Worm (Caenorhabditis elegans) whole organism, early embryonic: ENCODE measurements around the gene C14B1.12.

ENCODE experiments used
- B0310.2 ChIP-seq: sonication (generic microtip); optimal IDR thresholded peaks from 2 replicates; lab custom pipeline; 2016; ENCODE audit warnings: mild to moderate bottlenecking, missing genetic modification characterization, missing compliant biosample characterization
- F13C5.2 ChIP-seq: sonication (generic microtip); optimal IDR thresholded peaks from 2 replicates; lab custom pipeline; 2017; ENCODE audit warnings: mild to moderate bottlenecking, missing genetic modification characterization, inconsistent platforms, missing compliant biosample characterization
- aly-1 ChIP-seq: sonication (generic microtip); optimal IDR thresholded peaks from 2 replicates; lab custom pipeline; 2016; ENCODE audit warnings: missing genetic modification characterization, missing compliant biosample characterization
- ama-1 ChIP-seq: fragments of 150-350 bp; optimal IDR thresholded peaks from 2 replicates; lab custom pipeline; 2014
- ceh-13 ChIP-seq: fragments of 200-800 bp; sonication (Bioruptor generic); optimal IDR thresholded peaks from 2 replicates; lab custom pipeline; 2018; ENCODE audit warnings: mild to moderate bottlenecking, missing genetic modification characterization, missing compliant biosample characterization
- ceh-36 ChIP-seq: sonication (generic microtip); optimal IDR thresholded peaks from 2 replicates; lab custom pipeline; 2016; ENCODE audit warnings: missing genetic modification characterization, inconsistent platforms, missing compliant biosample characterization
- ets-7 ChIP-seq: sonication (generic microtip); optimal IDR thresholded peaks from 2 replicates; lab custom pipeline; 2016; ENCODE audit warnings: missing genotype, missing genetic modification characterization, missing compliant biosample characterization
- flt-1 ChIP-seq: fragments of 200-800 bp; sonication (Bioruptor generic); IDR thresholded peaks from 2 replicates; pipeline ENCODE4 v1.3.6; 2022; ENCODE audit warnings: missing genetic modification characterization, missing compliant biosample characterization
- hmbx-1 ChIP-seq: sonication (generic microtip); optimal IDR thresholded peaks from 2 replicates; lab custom pipeline; 2016; ENCODE audit warnings: mild to moderate bottlenecking, missing genetic modification characterization, missing compliant biosample characterization
- hmg-4 ChIP-seq: fragments of 200-800 bp; sonication (Bioruptor generic); optimal IDR thresholded peaks from 2 replicates; lab custom pipeline; 2018; ENCODE audit warnings: mild to moderate bottlenecking, missing genetic modification characterization, missing compliant biosample characterization
- hnd-1 ChIP-seq: sonication (generic microtip); optimal IDR thresholded peaks from 2 replicates; lab custom pipeline; 2016; ENCODE audit warnings: missing genetic modification characterization, missing compliant biosample characterization
- pes-1 ChIP-seq: fragments of 200-800 bp; sonication (Bioruptor generic); IDR thresholded peaks from 2 replicates; pipeline ENCODE4 v1.3.6; 2022; ENCODE audit warnings: missing genetic modification reagents, missing genetic modification characterization, missing compliant biosample characterization
- scrt-1 ChIP-seq: fragments of 200-800 bp; sonication (Bioruptor generic); IDR thresholded peaks from 2 replicates; pipeline ENCODE4 v1.3.6; 2022; ENCODE audit warnings: missing genetic modification characterization, missing compliant biosample characterization
- sea-1 ChIP-seq: fragments of 200-800 bp; sonication (Bioruptor generic); conservative IDR thresholded peaks from 2 replicates; pipeline ENCODE4 v1.3.6; 2022; ENCODE audit warnings: missing genetic modification characterization, missing compliant biosample characterization
- tbx-11 ChIP-seq: fragments of 200-800 bp; sonication (Bioruptor generic); IDR thresholded peaks from 2 replicates; pipeline ENCODE4 v1.3.6; 2022; ENCODE audit warnings: missing genetic modification characterization, missing compliant biosample characterization
- tbx-37 ChIP-seq: fragments of 200-800 bp; sonication (Bioruptor generic); conservative IDR thresholded peaks from 2 replicates; pipeline ENCODE4 v1.3.6; 2022; ENCODE audit warnings: missing genetic modification reagents, missing genetic modification characterization, missing compliant biosample characterization
- tra-4 ChIP-seq: sonication (generic microtip); optimal IDR thresholded peaks from 2 replicates; lab custom pipeline; 2017; ENCODE audit warnings: missing genetic modification characterization, missing compliant biosample characterization

C14B1.12 gene

DNA sequence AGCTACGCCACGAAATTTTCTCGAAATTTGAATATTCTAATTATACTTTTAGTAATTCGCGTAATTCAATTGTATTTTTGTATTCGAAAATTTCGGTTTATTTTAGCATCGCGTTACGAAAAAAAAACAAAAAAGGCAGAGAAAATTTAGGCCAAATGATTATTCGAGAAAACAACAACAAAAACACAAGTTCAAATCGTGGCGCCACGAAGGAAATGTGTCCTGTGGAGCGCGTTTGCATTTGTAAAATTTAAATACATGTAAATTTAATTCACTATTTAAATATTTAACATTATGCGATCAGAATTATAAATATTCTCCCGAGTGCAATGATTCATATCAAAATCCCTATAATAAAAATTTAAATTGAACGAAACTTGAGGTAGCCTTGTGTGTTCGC is 1.1 kb downstream of the C14B1.12 start:
- TF ChIP-seq ceh-13 (GFP tag; lab: Kevin White, UChicago) = no peak
- TF ChIP-seq aly-1 (tag; lab: Kevin White, UChicago) = no peak
- no peak for TF ChIP-seq ama-1 (lab: Kevin White, UChicago)
- TF ChIP-seq hnd-1 = no peak
- no peak for TF ChIP-seq tra-4 (tag; lab: Kevin White, UChicago)
- TF ChIP-seq B0310.2 (tag; lab: Kevin White, UChicago) = no peak
- TF ChIP-seq tbx-11 (GFP tag; lab: Robert Waterston, UW) = no peak
- no peak for TF ChIP-seq sea-1 (GFP tag; lab: Robert Waterston, UW)
- no peak for TF ChIP-seq hmg-4 (GFP tag; lab: Kevin White, UChicago)
- no peak for TF ChIP-seq F13C5.2
- no peak for TF ChIP-seq scrt-1 (GFP tag; lab: Robert Waterston, UW)
- no peak for TF ChIP-seq ceh-36
- TF ChIP-seq pes-1 (GFP tag; lab: Robert Waterston, UW) = no peak
- TF ChIP-seq tbx-37 (GFP tag; lab: Robert Waterston, UW) = no peak
- TF ChIP-seq flt-1 = no peak
- no peak for TF ChIP-seq hmbx-1 (tag; lab: Kevin White, UChicago)
- TF ChIP-seq ets-7 (tag; lab: Kevin White, UChicago) = no peak

DNA sequence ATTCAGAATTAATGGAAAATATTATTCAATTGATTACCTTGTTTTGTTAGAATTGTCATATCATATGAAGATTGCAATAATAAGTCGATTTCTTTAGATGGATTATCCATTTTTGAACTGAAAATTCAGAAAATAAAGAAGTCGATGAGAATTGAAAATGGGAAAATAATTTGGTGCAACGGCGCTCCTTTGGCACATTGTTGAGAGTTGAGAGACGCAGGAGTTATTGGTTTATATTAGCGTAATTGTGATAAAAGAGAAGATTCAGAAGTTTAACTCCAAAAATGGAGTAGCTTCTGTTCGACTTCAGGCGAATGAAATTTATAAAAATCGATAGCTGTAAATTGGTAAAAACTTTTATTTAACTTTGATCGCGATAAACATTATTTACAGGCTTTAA is 5.2 kb downstream of the C14B1.12 start, which contains the start of gene C14B1.8:
Gene C14B1.8 (minus strand): TSS at position 117 of the 400 bp plus-strand sequence.
- no peak for TF ChIP-seq aly-1 (tag; lab: Kevin White, UChicago)
- no peak for TF ChIP-seq pes-1 (GFP tag; lab: Robert Waterston, UW)
- no peak for TF ChIP-seq flt-1
- TF ChIP-seq ceh-36 = no peak
- TF ChIP-seq hmg-4 (GFP tag; lab: Kevin White, UChicago) = no peak
- no peak for TF ChIP-seq ets-7 (tag; lab: Kevin White, UChicago)
- TF ChIP-seq hnd-1 = no peak
- no peak for TF ChIP-seq ama-1 (lab: Kevin White, UChicago)

DNA sequence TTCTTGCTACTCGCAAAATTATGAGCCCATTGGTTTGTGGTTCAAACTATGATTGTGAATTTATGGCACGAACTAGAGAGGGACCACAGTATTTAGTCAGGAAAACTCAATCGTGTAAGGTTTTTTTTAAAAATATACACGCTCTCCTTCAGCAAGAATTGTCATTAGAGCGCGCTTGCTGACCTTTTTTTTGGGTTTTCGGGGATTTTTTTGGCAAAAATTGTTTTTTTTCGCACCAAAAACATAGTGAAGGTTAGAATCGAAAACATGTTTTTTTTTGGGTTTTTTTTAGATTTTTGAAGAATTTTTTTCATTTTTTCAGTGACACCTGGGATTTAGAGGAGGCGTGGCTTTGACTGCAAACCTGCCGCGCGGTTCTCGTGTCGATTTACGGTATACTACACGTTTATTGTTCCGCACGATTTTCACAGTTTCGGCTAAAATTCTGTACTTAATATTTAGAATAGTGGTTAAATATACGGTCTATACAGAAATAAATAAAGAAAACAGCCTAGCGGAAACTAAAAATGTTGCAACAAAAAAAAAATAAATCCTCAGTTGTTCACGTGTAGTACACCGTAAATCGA is 8.6 kb downstream of the C14B1.12 start:
- no peak for TF ChIP-seq tra-4 (tag; lab: Kevin White, UChicago)
- no peak for TF ChIP-seq hmg-4 (GFP tag; lab: Kevin White, UChicago)
- TF ChIP-seq B0310.2 (tag; lab: Kevin White, UChicago) = no peak
- TF ChIP-seq tbx-37 (GFP tag; lab: Robert Waterston, UW) = no peak

DNA sequence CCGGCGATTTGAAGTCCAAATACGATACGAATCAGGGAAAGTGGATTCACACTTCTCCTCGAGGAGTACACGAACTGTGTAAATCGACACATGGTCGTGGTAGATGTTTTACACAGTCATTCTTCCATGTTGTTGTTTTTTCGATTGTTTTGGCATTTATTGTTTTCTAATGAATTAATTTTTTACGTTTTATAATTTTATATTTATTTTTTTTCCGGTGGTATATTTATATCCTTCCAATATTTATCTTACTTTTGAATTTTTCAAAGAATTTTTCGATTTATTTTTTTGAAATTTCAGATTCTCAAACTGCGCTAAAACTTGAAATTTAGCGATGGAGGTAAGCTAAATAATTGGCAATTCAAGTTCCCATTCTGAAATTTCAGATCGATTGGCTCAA is 11.6 kb downstream of the C14B1.12 start, which contains the start of gene nrde-1:
Gene nrde-1 (plus strand): TSS at position 301 of the 400 bp plus-strand sequence.
- no peak for TF ChIP-seq tbx-11 (GFP tag; lab: Robert Waterston, UW)
- TF ChIP-seq flt-1 = no peak
- no peak for TF ChIP-seq tra-4 (tag; lab: Kevin White, UChicago)
- TF ChIP-seq hmbx-1 (tag; lab: Kevin White, UChicago) = no peak
- no peak for TF ChIP-seq B0310.2 (tag; lab: Kevin White, UChicago)
- no peak for TF ChIP-seq ets-7 (tag; lab: Kevin White, UChicago)
- TF ChIP-seq aly-1 (tag; lab: Kevin White, UChicago) = no peak
- no peak for TF ChIP-seq F13C5.2
- no peak for TF ChIP-seq ama-1 (lab: Kevin White, UChicago)
- TF ChIP-seq pes-1 (GFP tag; lab: Robert Waterston, UW) = no peak
- no peak for TF ChIP-seq tbx-37 (GFP tag; lab: Robert Waterston, UW)
- no peak for TF ChIP-seq hnd-1
- TF ChIP-seq ceh-36 = no peak

DNA sequence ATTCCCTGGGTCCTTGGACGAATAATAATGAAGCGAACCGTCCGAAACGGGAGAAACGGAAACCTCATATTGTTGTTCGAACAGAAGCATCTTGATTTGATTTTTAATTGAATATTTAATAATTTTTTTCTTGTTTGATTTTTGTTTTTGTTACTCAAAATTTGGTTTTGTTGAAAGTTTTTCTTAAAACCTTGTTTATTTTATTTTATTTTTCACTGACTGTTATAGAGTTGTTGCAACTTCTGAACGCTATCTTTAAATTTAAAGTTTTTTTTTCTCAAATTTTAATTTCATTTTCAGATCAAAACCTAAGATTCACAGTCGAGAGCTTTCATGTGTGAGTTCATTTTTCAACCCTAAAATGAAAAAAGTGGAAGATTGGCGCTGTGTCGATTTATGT is 15.8 kb downstream of the C14B1.12 start, which contains the start of gene alkb-8:
Gene alkb-8 (plus strand): TSS at position 301 of the 400 bp plus-strand sequence.
- TF ChIP-seq sea-1 (GFP tag; lab: Robert Waterston, UW) = no peak
- TF ChIP-seq tra-4 (tag; lab: Kevin White, UChicago) = no peak
- TF ChIP-seq F13C5.2 = no peak
- TF ChIP-seq ceh-13 (GFP tag; lab: Kevin White, UChicago) = no peak
- TF ChIP-seq tbx-11 (GFP tag; lab: Robert Waterston, UW) = no peak

DNA sequence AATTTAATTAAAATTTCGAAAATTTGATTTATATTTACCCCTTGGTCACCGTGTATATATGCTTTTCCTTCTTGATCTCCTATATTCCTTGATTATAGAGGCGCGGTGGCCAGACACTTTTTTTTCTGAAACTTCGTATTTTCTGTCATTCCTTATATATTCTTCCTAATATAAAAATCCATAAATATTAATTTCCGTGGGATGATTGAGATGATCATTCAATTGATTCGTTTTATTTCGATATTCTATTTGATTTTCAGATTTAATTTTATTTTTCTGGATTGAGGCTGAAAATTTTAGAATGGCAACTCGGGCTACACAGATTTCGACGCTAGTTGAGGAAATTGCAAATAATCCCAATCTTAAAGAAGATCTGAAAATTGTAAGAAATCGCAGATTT is 18.2 kb downstream of the C14B1.12 start, which contains the start of gene dph-1:
Gene dph-1 (plus strand): TSS at position 301 of the 400 bp plus-strand sequence.
- TF ChIP-seq tra-4 (tag; lab: Kevin White, UChicago) (no peak), hnd-1 (no peak), hmbx-1 (tag; lab: Kevin White, UChicago) (no peak), hmg-4 (GFP tag; lab: Kevin White, UChicago) (no peak), pes-1 (GFP tag; lab: Robert Waterston, UW) (no peak), tbx-37 (GFP tag; lab: Robert Waterston, UW) (no peak), sea-1 (GFP tag; lab: Robert Waterston, UW) (no peak), aly-1 (tag; lab: Kevin White, UChicago) (no peak), ceh-36 (no peak), scrt-1 (GFP tag; lab: Robert Waterston, UW) (no peak), B0310.2 (tag; lab: Kevin White, UChicago) (no peak), tbx-11 (GFP tag; lab: Robert Waterston, UW) (no peak), flt-1 (no peak), F13C5.2 (no peak), ets-7 (tag; lab: Kevin White, UChicago) (no peak), ama-1 (lab: Kevin White, UChicago) (no peak), ceh-13 (GFP tag; lab: Kevin White, UChicago) (no peak)

DNA sequence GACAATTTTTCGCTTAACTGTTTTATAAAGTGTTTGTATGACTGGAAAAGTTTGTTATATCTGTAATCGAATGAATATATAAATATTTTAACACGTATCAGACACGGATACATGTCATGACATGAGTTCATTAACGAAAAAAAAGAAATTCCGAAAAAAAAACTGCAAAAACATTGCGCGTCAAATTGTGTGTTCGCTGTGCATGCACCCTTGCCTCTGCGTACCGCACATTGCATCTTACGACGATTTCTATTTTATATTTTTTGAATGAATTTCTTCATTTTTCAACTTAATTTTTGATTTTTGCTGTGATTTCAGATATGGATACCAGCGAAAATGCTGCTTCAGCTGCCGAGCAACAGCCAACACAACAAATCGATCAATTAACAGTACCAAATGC is 19.8 kb downstream of the C14B1.12 start, which contains the start of gene wdr-5.1:
Gene wdr-5.1 (plus strand): TSS at position 319 of the 400 bp plus-strand sequence.
- TF ChIP-seq B0310.2 (tag; lab: Kevin White, UChicago) (no peak), hnd-1 (no peak), flt-1 (no peak), F13C5.2 (no peak)
